In genomic region chrIII:7645075-7645474, ce11 we compare ENCODE assay signal across 5 worm cellular contexts.
TF ChIP-seq lines count a peak whose summit lies in the region.

No protein-coding gene starts in this region.

TF ChIP-seq in whole organism, L1 larva, 84 proteins besides CTCF, POLR2A, EP300 and RAD21 (continues in another document):
- TF ChIP-seq C16A3.4 (tag; optimal IDR thresholded peaks at IDR 0.05; lab: Kevin White, UChicago) (no peak), egl-13 (tag; optimal IDR thresholded peaks at IDR 0.05; lab: Kevin White, UChicago) (no peak), tbx-2 (tag; optimal IDR thresholded peaks at IDR 0.05; lab: Kevin White, UChicago) (no peak), mep-1 (tag; optimal IDR thresholded peaks at IDR 0.05; lab: Kevin White, UChicago) (peak; percentile 37), nhr-19 (GFP tag; conservative IDR thresholded peaks at IDR 0.05; lab: Robert Waterston, UW) (0 out of 2 replicates have a peak, but pooled peaks have one; percentile 2), lin-14 (GFP tag; optimal IDR thresholded peaks at IDR 0.05; lab: Kevin White, UChicago) (peak; percentile 81), nhr-90 (tag; optimal IDR thresholded peaks at IDR 0.05; lab: Kevin White, UChicago; ENCODE audit: poor library complexity) (peak; percentile 15), nhr-84 (tag; optimal IDR thresholded peaks at IDR 0.05; lab: Kevin White, UChicago) (no peak), rnt-1 (tag; optimal IDR thresholded peaks at IDR 0.05; lab: Kevin White, UChicago) (peak; percentile 38), hpl-2 (GFP tag; optimal IDR thresholded peaks at IDR 0.05; lab: Kevin White, UChicago) (no peak), mef-2 (tag; optimal IDR thresholded peaks at IDR 0.05; lab: Kevin White, UChicago) (no peak), nhr-20 (tag; optimal IDR thresholded peaks at IDR 0.05; lab: Kevin White, UChicago) (peak; percentile 67), snpc-4 (tag; optimal IDR thresholded peaks at IDR 0.05; lab: Kevin White, UChicago) (no peak), lir-3 (tag; optimal IDR thresholded peaks at IDR 0.05; lab: Kevin White, UChicago; ENCODE audit: poor library complexity) (no peak), nhr-76 (tag; optimal IDR thresholded peaks at IDR 0.05; lab: Kevin White, UChicago) (no peak), hlh-4 (tag; optimal IDR thresholded peaks at IDR 0.05; lab: Kevin White, UChicago) (no peak), dpl-1 (GFP tag; optimal IDR thresholded peaks at IDR 0.05; lab: Kevin White, UChicago) (peak in 1 of 3 experiments; percentile 11), efl-3 (GFP tag; optimal IDR thresholded peaks at IDR 0.05; lab: Kevin White, UChicago) (peak; percentile 37)

TF ChIP-seq in whole organism, L2 larva, 48 proteins besides CTCF, POLR2A, EP300 and RAD21:
- TF ChIP-seq ztf-4 (tag; optimal IDR thresholded peaks at IDR 0.05; lab: Kevin White, UChicago) (no peak), egl-27 (tag; optimal IDR thresholded peaks at IDR 0.05; lab: Kevin White, UChicago) (no peak), fos-1 (tag; optimal IDR thresholded peaks at IDR 0.05; lab: Kevin White, UChicago) (no peak), ztf-1 (GFP tag; conservative IDR thresholded peaks at IDR 0.05; lab: Robert Waterston, UW) (no peak), aly-2 (tag; optimal IDR thresholded peaks at IDR 0.05; lab: Kevin White, UChicago) (no peak), ZK546.5 (tag; optimal IDR thresholded peaks at IDR 0.05; lab: Kevin White, UChicago) (no peak), crh-2 (tag; optimal IDR thresholded peaks at IDR 0.05; lab: Kevin White, UChicago) (peak; percentile 34), blmp-1 (tag; optimal IDR thresholded peaks at IDR 0.05; lab: Kevin White, UChicago; ENCODE audit: insufficient read depth) (no peak), C34F6.9 (tag; optimal IDR thresholded peaks at IDR 0.05; lab: Kevin White, UChicago) (no peak), lsy-2 (tag; optimal IDR thresholded peaks at IDR 0.05; lab: Kevin White, UChicago) (no peak), sma-9 (GFP tag; optimal IDR thresholded peaks at IDR 0.05; lab: Kevin White, UChicago) (peak; percentile 65), sma-9 (tag; optimal IDR thresholded peaks at IDR 0.05; lab: Kevin White, UChicago) (no peak), nhr-6 (tag; optimal IDR thresholded peaks at IDR 0.05; lab: Kevin White, UChicago) (no peak), lin-11 (tag; optimal IDR thresholded peaks at IDR 0.05; lab: Kevin White, UChicago) (no peak), unc-55 (GFP tag; optimal IDR thresholded peaks at IDR 0.05; lab: Kevin White, UChicago) (no peak), alr-1 (tag; optimal IDR thresholded peaks at IDR 0.05; lab: Kevin White, UChicago) (no peak), nhr-77 (tag; optimal IDR thresholded peaks at IDR 0.05; lab: Kevin White, UChicago) (no peak), ceh-16 (tag; optimal IDR thresholded peaks at IDR 0.05; lab: Kevin White, UChicago) (peak; percentile 95)
TF ChIP-seq in whole organism, L2 larva: peak in this region for 3.

TF ChIP-seq in whole organism, L3 larva, 47 proteins besides CTCF, POLR2A, EP300 and RAD21:
- TF ChIP-seq ceh-9 (tag; optimal IDR thresholded peaks at IDR 0.05; lab: Kevin White, UChicago), result no peak
- TF ChIP-seq elt-3 (tag; optimal IDR thresholded peaks at IDR 0.05; lab: Kevin White, UChicago), result no peak
- TF ChIP-seq zag-1 (tag; optimal IDR thresholded peaks at IDR 0.05; lab: Kevin White, UChicago), result no peak
- peak; percentile 28 for TF ChIP-seq nhr-25 (tag; optimal IDR thresholded peaks at IDR 0.05; lab: Kevin White, UChicago)
- TF ChIP-seq elt-1 (tag; optimal IDR thresholded peaks at IDR 0.05; lab: Kevin White, UChicago), result peak; percentile 89

TF ChIP-seq in whole organism, L4 larva, 104 proteins besides CTCF, POLR2A, EP300 and RAD21:
- TF ChIP-seq hlh-30 (tag; optimal IDR thresholded peaks at IDR 0.05; lab: Kevin White, UChicago; ENCODE audit: insufficient read depth) (peak; percentile 9), nhr-28 (tag; optimal IDR thresholded peaks at IDR 0.05; lab: Kevin White, UChicago) (peak; percentile 10), Y48G9A.11 (GFP tag; IDR thresholded peaks at IDR 0.05; lab: Robert Waterston, UW) (no peak), hlh-11 (tag; optimal IDR thresholded peaks at IDR 0.05; lab: Kevin White, UChicago) (no peak), lin-13 (GFP tag; optimal IDR thresholded peaks at IDR 0.05; lab: Kevin White, UChicago) (no peak), nhr-6 (tag; optimal IDR thresholded peaks at IDR 0.05; lab: Kevin White, UChicago) (no peak), Y75B8A.6 (GFP tag; IDR thresholded peaks at IDR 0.05; lab: Robert Waterston, UW) (no peak), unc-62 (GFP tag; optimal IDR thresholded peaks at IDR 0.05 in 1 of 2; lab: Kevin White, UChicago) (peak in 1 of 2 experiments; percentile 96), unc-62 (tag; optimal IDR thresholded peaks at IDR 0.05; lab: Kevin White, UChicago) (no peak), sdz-12 (GFP tag; optimal IDR thresholded peaks at IDR 0.05; lab: Kevin White, UChicago) (no peak), ZK337.2 (GFP tag; IDR thresholded peaks at IDR 0.05; lab: Robert Waterston, UW) (no peak), hmg-1.1 (GFP tag; IDR thresholded peaks at IDR 0.05; lab: Robert Waterston, UW) (no peak), cey-2 (tag; optimal IDR thresholded peaks at IDR 0.05; lab: Kevin White, UChicago; ENCODE audit: borderline replicate concordance, insufficient read depth) (no peak)
TF ChIP-seq in whole organism, L4 larva: peak in this region for 3.

TF ChIP-seq in whole organism, mixed stage, embryonic, 35 proteins besides CTCF, POLR2A, EP300 and RAD21:
- peak; percentile 67 for TF ChIP-seq elt-1 (tag; optimal IDR thresholded peaks at IDR 0.05; lab: Kevin White, UChicago; ENCODE audit: borderline replicate concordance, insufficient read depth)
- no peak for TF ChIP-seq snpc-4 (tag; optimal IDR thresholded peaks at IDR 0.05; lab: Kevin White, UChicago)
TF ChIP-seq in whole organism, mixed stage, embryonic: peak in this region for 1.

Comparison
In these comparisons a context has a peak if more than half of its experiments do, and no peak if none do; other contexts are left out.
1. Of the 29 proteins assayed by ChIP-seq in both whole organism, L4 larva and whole organism, L1 larva: peak only in whole organism, L4 larva: nhr-28; only in whole organism, L1 larva: lin-39 and mep-1; in both: none; in neither: 24; mixed calls (peak in some experiments, not most) for 2.